Worm (Caenorhabditis elegans) whole organism, young adult: ENCODE results near the gene C14B1.8.
A peak's percentile ranks its signal among the peaks of the same experiment; 100 is the strongest.

Experiments
- B0261.1 ChIP-seq: sonication (generic microtip); optimal IDR thresholded peaks from 2 replicates; lab custom pipeline; 2016; ENCODE audit warnings: mild to moderate bottlenecking, missing genetic modification characterization, moderate library complexity, missing compliant biosample characterization
- C06A6.2 ChIP-seq: fragments of 200-800 bp; sonication (Bioruptor generic); conservative IDR thresholded peaks from 2 replicates; pipeline ENCODE4 v1.3.6; 2022; ENCODE audit warnings: missing genetic modification characterization, missing compliant biosample characterization
- F37B4.10 ChIP-seq: fragments of 200-800 bp; sonication (Bioruptor generic); IDR thresholded peaks from 2 replicates; pipeline ENCODE4 v1.3.6; 2022; ENCODE audit warnings: missing genetic modification characterization, missing compliant biosample characterization
- F49E8.2 ChIP-seq: sonication (generic microtip); optimal IDR thresholded peaks from 3 replicates; lab custom pipeline; 2017; ENCODE audit warnings: missing genetic modification characterization, mild to moderate bottlenecking, missing compliant biosample characterization, antibody characterized with exemption, moderate library complexity; ENCODE audit not compliant: insufficient read depth
- F55B11.4 ChIP-seq: sonication (generic microtip); optimal IDR thresholded peaks from 2 replicates; lab custom pipeline; 2016; ENCODE audit warnings: missing compliant biosample characterization, missing genetic modification characterization, borderline replicate concordance; ENCODE audit not compliant: insufficient read depth
- K12H6.12 ChIP-seq: fragments of 200-800 bp; sonication (Bioruptor generic); optimal IDR thresholded peaks from 2 replicates; lab custom pipeline; 2018; ENCODE audit warnings: mild to moderate bottlenecking, missing genetic modification characterization, missing compliant biosample characterization
- Y53G8AR.9 ChIP-seq: fragments of 200-800 bp; sonication (Bioruptor generic); conservative IDR thresholded peaks from 2 replicates; pipeline ENCODE4 v1.3.6; 2022; ENCODE audit warnings: missing genetic modification reagents, missing genetic modification characterization, missing compliant biosample characterization
- akir-1 ChIP-seq: fragments of 200-800 bp; sonication (Bioruptor generic); optimal IDR thresholded peaks from 2 replicates; lab custom pipeline; 2018; ENCODE audit warnings: mild to moderate bottlenecking, missing genetic modification characterization, moderate library complexity, missing compliant biosample characterization
- attf-6 ChIP-seq: fragments of 200-800 bp; sonication (Bioruptor generic); IDR thresholded peaks from 2 replicates; pipeline ENCODE4 v1.3.6; 2022; ENCODE audit warnings: missing genetic modification reagents, missing genetic modification characterization, missing compliant biosample characterization
- bed-1 ChIP-seq: fragments of 200-800 bp; sonication (Bioruptor generic); IDR thresholded peaks from 2 replicates; pipeline ENCODE4 v1.3.6; 2022; ENCODE audit warnings: missing genetic modification reagents, missing genetic modification characterization, missing compliant biosample characterization
- ccch-3 ChIP-seq: fragments of 200-800 bp; sonication (Bioruptor generic); optimal IDR thresholded peaks from 2 replicates; lab custom pipeline; 2018; ENCODE audit warnings: mild to moderate bottlenecking, missing genetic modification characterization, missing compliant biosample characterization
- cebp-1 ChIP-seq, 2 experiments: fragments of 200-800 bp in 1 of 2; sonication (Bioruptor generic) in 1 of 2; sonication (generic microtip) in 1 of 2; IDR thresholded peaks in 1 of 2; optimal IDR thresholded peaks in 1 of 2; 2 replicates each; pipeline versions ENCODE4 v1.3.6 to Lab custom; 2017 to 2022; ENCODE audit warnings: missing compliant biosample characterization in 2 of 2, missing genetic modification characterization in 2 of 2, mild to moderate bottlenecking in 1 of 2, missing genetic modification reagents in 1 of 2, moderate library complexity in 1 of 2
- ceh-40 ChIP-seq: fragments of 200-800 bp; sonication (Bioruptor generic); IDR thresholded peaks from 2 replicates; pipeline ENCODE4 v1.3.6; 2022; ENCODE audit warnings: missing genetic modification characterization, missing compliant biosample characterization
- ceh-58 ChIP-seq: fragments of 200-800 bp; sonication (Bioruptor generic); IDR thresholded peaks from 2 replicates; pipeline ENCODE4 v1.3.6; 2022; ENCODE audit warnings: missing genetic modification characterization, missing compliant biosample characterization
- ceh-91 ChIP-seq: fragments of 200-800 bp; sonication (Bioruptor generic); IDR thresholded peaks from 2 replicates; pipeline ENCODE4 v1.3.6; 2022; ENCODE audit warnings: missing genetic modification reagents, missing genetic modification characterization, missing compliant biosample characterization
- die-1 ChIP-seq: sonication (generic microtip); optimal IDR thresholded peaks from 2 replicates; lab custom pipeline; 2016; ENCODE audit warnings: missing genotype, mild to moderate bottlenecking, missing genetic modification characterization, missing compliant biosample characterization
- dox-1 ChIP-seq: fragments of 200-800 bp; sonication (Bioruptor generic); IDR thresholded peaks from 2 replicates; pipeline ENCODE4 v1.3.6; 2022; ENCODE audit warnings: missing genetic modification reagents, missing genetic modification characterization, missing compliant biosample characterization
- efl-1 ChIP-seq: fragments of 150-350 bp; optimal IDR thresholded peaks from 2 replicates; lab custom pipeline; 2014; ENCODE audit warnings: missing biosample characterization, missing genetic modification reagents, missing genetic modification characterization
- egrh-3 ChIP-seq: fragments of 200-800 bp; sonication (Bioruptor generic); IDR thresholded peaks from 2 replicates; pipeline ENCODE4 v1.3.6; 2022; ENCODE audit warnings: missing genetic modification reagents, missing genetic modification characterization, missing compliant biosample characterization
- ekl-4 ChIP-seq: fragments of 200-800 bp; sonication (Bioruptor generic); IDR thresholded peaks from 2 replicates; pipeline ENCODE4 v1.3.6; 2022; ENCODE audit warnings: missing genetic modification reagents, missing genetic modification characterization, missing compliant biosample characterization
- gei-17 ChIP-seq: fragments of 200-800 bp; sonication (Bioruptor generic); optimal IDR thresholded peaks from 2 replicates; lab custom pipeline; 2018; ENCODE audit warnings: mild to moderate bottlenecking, missing genetic modification characterization, missing compliant biosample characterization
- him-1 ChIP-seq: sonication (generic microtip); optimal IDR thresholded peaks from 2 replicates; lab custom pipeline; 2016; ENCODE audit warnings: missing genotype, missing genetic modification reagents, missing genetic modification characterization, missing compliant biosample characterization
- hlh-26 ChIP-seq: fragments of 200-800 bp; sonication (Bioruptor generic); conservative IDR thresholded peaks from 2 replicates; pipeline ENCODE4 v1.3.6; 2022; ENCODE audit warnings: missing genetic modification reagents, missing genetic modification characterization, missing compliant biosample characterization
- hmg-20 ChIP-seq: fragments of 200-800 bp; sonication (Bioruptor generic); IDR thresholded peaks from 2 replicates; pipeline ENCODE4 v1.3.6; 2022; ENCODE audit warnings: missing genetic modification reagents, missing genetic modification characterization, missing compliant biosample characterization
- hrde-1 ChIP-seq: sonication (generic microtip); optimal IDR thresholded peaks from 2 replicates; lab custom pipeline; 2016; ENCODE audit warnings: missing genetic modification characterization, mild to moderate bottlenecking, missing compliant biosample characterization, moderate library complexity, missing genotype, missing genetic modification reagents, borderline replicate concordance
- hsf-1 ChIP-seq: fragments of 200-800 bp; sonication (Bioruptor generic); IDR thresholded peaks from 2 replicates; pipeline ENCODE4 v1.3.6; 2022; ENCODE audit warnings: missing genetic modification reagents, missing genetic modification characterization, missing compliant biosample characterization
- lin-35 ChIP-seq, 3 experiments: fragments of 150-350 bp in 2 of 3; sonication (generic microtip) in 1 of 3; optimal IDR thresholded peaks; 2 replicates each; lab custom pipeline; 2014 to 2018; ENCODE audit warnings: missing biosample characterization in 3 of 3, missing genetic modification characterization in 3 of 3, missing genetic modification reagents in 3 of 3
- lir-1 ChIP-seq: fragments of 200-800 bp; sonication (Bioruptor generic); conservative IDR thresholded peaks from 2 replicates; pipeline ENCODE4 v1.3.6; 2022; ENCODE audit warnings: missing genetic modification reagents, missing genetic modification characterization, missing compliant biosample characterization
- madf-3 ChIP-seq: fragments of 200-800 bp; sonication (Bioruptor generic); IDR thresholded peaks from 2 replicates; pipeline ENCODE4 v1.3.6; 2022; ENCODE audit warnings: missing genetic modification reagents, missing genetic modification characterization, missing compliant biosample characterization
- nhr-90 ChIP-seq: sonication (generic microtip); optimal IDR thresholded peaks from 2 replicates; lab custom pipeline; 2016; ENCODE audit warnings: missing genotype, mild to moderate bottlenecking, missing genetic modification characterization, missing compliant biosample characterization
- pbrm-1 ChIP-seq: fragments of 200-800 bp; sonication (Bioruptor generic); IDR thresholded peaks from 2 replicates; pipeline ENCODE4 v1.3.6; 2022; ENCODE audit warnings: missing genetic modification reagents, missing genetic modification characterization, missing compliant biosample characterization
- pha-4 ChIP-seq: fragments of 150-350 bp; sonication (generic microtip); optimal IDR thresholded peaks from 2 replicates; lab custom pipeline; 2014; ENCODE audit warnings: missing biosample characterization, missing genetic modification reagents, missing genetic modification characterization
- rec-8 ChIP-seq, 2 experiments: sonication (generic microtip); optimal IDR thresholded peaks; 2 replicates each; lab custom pipeline; 2016; ENCODE audit warnings: mild to moderate bottlenecking in 2 of 2, missing genetic modification characterization in 2 of 2, missing genetic modification reagents in 2 of 2, missing genotype in 2 of 2, missing biosample characterization in 1 of 2, missing compliant biosample characterization in 1 of 2, moderate library complexity in 1 of 2
- sea-2 ChIP-seq: fragments of 200-800 bp; sonication (Bioruptor generic); IDR thresholded peaks from 2 replicates; pipeline ENCODE4 v1.3.6; 2022; ENCODE audit warnings: missing genetic modification characterization, missing compliant biosample characterization
- sptf-2 ChIP-seq: fragments of 200-800 bp; sonication (Bioruptor generic); optimal IDR thresholded peaks from 2 replicates; lab custom pipeline; 2018; ENCODE audit warnings: mild to moderate bottlenecking, missing genetic modification characterization, missing compliant biosample characterization
- tbp1 ChIP-seq: fragments of 200-800 bp; sonication (Bioruptor generic); optimal IDR thresholded peaks from 2 replicates; lab custom pipeline; 2018; ENCODE audit warnings: mild to moderate bottlenecking, missing genetic modification characterization, missing compliant biosample characterization
- xnd-1 ChIP-seq: sonication (generic microtip); optimal IDR thresholded peaks from 2 replicates; lab custom pipeline; 2016; ENCODE audit warnings: missing genotype, missing genetic modification reagents, missing genetic modification characterization, missing compliant biosample characterization
- zfh-2 ChIP-seq: fragments of 200-800 bp; sonication (Bioruptor generic); conservative IDR thresholded peaks from 2 replicates; pipeline ENCODE4 v1.3.6; 2022; ENCODE audit warnings: missing genetic modification reagents, missing genetic modification characterization, missing compliant biosample characterization
- zim-3 ChIP-seq: sonication (generic microtip); optimal IDR thresholded peaks from 2 replicates; lab custom pipeline; 2017; ENCODE audit warnings: mild to moderate bottlenecking, missing genetic modification characterization, moderate library complexity, missing compliant biosample characterization
- ztf-28 ChIP-seq: fragments of 200-800 bp; sonication (Bioruptor generic); IDR thresholded peaks from 2 replicates; pipeline ENCODE4 v1.3.6; 2022; ENCODE audit warnings: missing genetic modification reagents, missing genetic modification characterization, missing compliant biosample characterization

The C14B1.8 gene

ce11 chrIII:3677378-3677777 lies 42.1 kb downstream of the C14B1.8 start (continued):
- TF ChIP-seq ceh-91 (GFP tag; lab: Robert Waterston, UW) = no peak
- no peak for TF ChIP-seq ceh-40 (GFP tag; lab: Robert Waterston, UW)
- TF ChIP-seq sptf-2 = no peak
- TF ChIP-seq nhr-90 (tag; lab: Kevin White, UChicago) = no peak
- no peak for TF ChIP-seq F37B4.10 (GFP tag; lab: Robert Waterston, UW)
- TF ChIP-seq die-1 (tag; lab: Kevin White, UChicago) = no peak
- TF ChIP-seq hlh-26 = no peak
- 0 out of 2 replicates have a peak, but pooled peaks have one; percentile 33 for TF ChIP-seq C06A6.2 (GFP tag; lab: Robert Waterston, UW)
- no peak for TF ChIP-seq akir-1
- TF ChIP-seq pbrm-1 (GFP tag; lab: Robert Waterston, UW) = no peak
- no peak for TF ChIP-seq ccch-3
- no peak for TF ChIP-seq gei-17 (GFP tag; lab: Kevin White, UChicago)
- TF ChIP-seq attf-6 = no peak
- no peak for TF ChIP-seq rec-8 (tag; optimal IDR thresholded peaks at IDR 0.05; lab: Kevin White, UChicago)
- TF ChIP-seq ztf-28 (GFP tag; lab: Robert Waterston, UW) = no peak
- no peak for TF ChIP-seq B0261.1 (tag; lab: Kevin White, UChicago)
- no peak for TF ChIP-seq ekl-4 (GFP tag; lab: Robert Waterston, UW)
- TF ChIP-seq hmg-20 (GFP tag; lab: Robert Waterston, UW) = no peak
- TF ChIP-seq sea-2 = no peak
- TF ChIP-seq hsf-1 = no peak
- no peak for TF ChIP-seq lir-1 (GFP tag; lab: Robert Waterston, UW)
- no peak for TF ChIP-seq efl-1 (GFP tag; lab: Kevin White, UChicago)
- TF ChIP-seq him-1 (tag; lab: Kevin White, UChicago) = no peak
- no peak for TF ChIP-seq pha-4
- TF ChIP-seq dox-1 = no peak
- TF ChIP-seq Y53G8AR.9 (GFP tag; lab: Robert Waterston, UW) = no peak
- no peak for TF ChIP-seq bed-1 (GFP tag; lab: Robert Waterston, UW)
- no peak for TF ChIP-seq cebp-1 (GFP tag; IDR thresholded peaks at IDR 0.05; lab: Robert Waterston, UW)
- TF ChIP-seq cebp-1 (tag; optimal IDR thresholded peaks at IDR 0.05; lab: Kevin White, UChicago) = peak; percentile 46
- no peak for TF ChIP-seq egrh-3 (GFP tag; lab: Robert Waterston, UW)
- TF ChIP-seq tbp1 (GFP tag; lab: Kevin White, UChicago) = no peak
- no peak for TF ChIP-seq xnd-1 (tag; lab: Kevin White, UChicago)
- no peak for TF ChIP-seq F49E8.2 (tag; lab: Kevin White, UChicago)
- 0 out of 2 replicates have a peak, but pooled peaks have one; percentile 60 for TF ChIP-seq madf-3 (GFP tag; lab: Robert Waterston, UW)
- TF ChIP-seq lin-35 (GFP tag; optimal IDR thresholded peaks at IDR 0.05; lab: Kevin White, UChicago) = peak in 1 of 3 experiments; percentile 59
- no peak for TF ChIP-seq ceh-58 (GFP tag; lab: Robert Waterston, UW)
- no peak for TF ChIP-seq zim-3 (tag; lab: Kevin White, UChicago)
- peak; percentile 49; the same call in 1 of the 2 replicates for TF ChIP-seq zfh-2 (GFP tag; lab: Robert Waterston, UW)
- TF ChIP-seq F55B11.4 (tag; lab: Kevin White, UChicago) = no peak
- no peak for TF ChIP-seq hrde-1 (tag; lab: Kevin White, UChicago)
- TF ChIP-seq K12H6.12 = peak; percentile 82
